Fruit fly (Drosophila melanogaster) whole organism, embryonic: ENCODE measurements around the gene Ir87a.
A peak's percentile ranks its signal among the peaks of the same experiment; 100 is the strongest.

Experiments
- Antp ChIP-seq: fragments of 200-800 bp; sonication (Bioruptor generic); optimal IDR thresholded peaks from 3 replicates; lab custom pipeline; 2016; ENCODE audit warnings: missing biosample characterization, missing genetic modification characterization
- Asciz ChIP-seq: fragments of 200-800 bp; sonication (Bioruptor generic); optimal IDR thresholded peaks from 2 replicates; lab custom pipeline; 2017; ENCODE audit warnings: missing biosample characterization, mild to moderate bottlenecking, missing genetic modification characterization, missing genetic modification reagents
- Atf-2 ChIP-seq: fragments of 200-800 bp; sonication (Bioruptor generic); optimal IDR thresholded peaks from 2 replicates; lab custom pipeline; 2016; ENCODE audit warnings: missing biosample characterization, missing genetic modification characterization
- Awh ChIP-seq: fragments of 200-800 bp; sonication (Bioruptor generic); IDR thresholded peaks from 2 replicates; pipeline ENCODE4, ENCODE4 v1.3.6; 2022; ENCODE audit warnings: missing biosample characterization, missing genetic modification characterization
- CG10431 ChIP-seq: fragments of 200-800 bp; sonication (Bioruptor generic); optimal IDR thresholded peaks from 3 replicates; lab custom pipeline; 2018; ENCODE audit warnings: missing biosample characterization, mild to moderate bottlenecking, missing genetic modification characterization
- CG10543 ChIP-seq: fragments of 200-800 bp; sonication (Bioruptor generic); optimal IDR thresholded peaks from 3 replicates; lab custom pipeline; 2017; ENCODE audit warnings: missing biosample characterization, mild to moderate bottlenecking, missing genetic modification characterization, moderate library complexity
- CG10565 ChIP-seq: fragments of 200-800 bp; sonication (Bioruptor generic); optimal IDR thresholded peaks from 3 replicates; lab custom pipeline; 2016; ENCODE audit warnings: missing biosample characterization, mild to moderate bottlenecking, missing genetic modification characterization
- CG10654 ChIP-seq: fragments of 200-800 bp; sonication (Bioruptor generic); optimal IDR thresholded peaks from 2 replicates; lab custom pipeline; 2016; ENCODE audit warnings: missing biosample characterization, missing genetic modification characterization
- CG11093 ChIP-seq: fragments of 200-800 bp; sonication (Bioruptor generic); IDR thresholded peaks from 3 replicates; pipeline ENCODE4 v1.3.6; 2022; ENCODE audit warnings: missing biosample characterization, missing genetic modification characterization
- CG12391 ChIP-seq: fragments of 200-800 bp; sonication (Bioruptor generic); optimal IDR thresholded peaks from 3 replicates; lab custom pipeline; 2018; ENCODE audit warnings: missing biosample characterization, mild to moderate bottlenecking, missing genetic modification characterization, moderate library complexity
- CG13296 ChIP-seq: fragments of 200-800 bp; sonication (Bioruptor generic); optimal IDR thresholded peaks from 3 replicates; lab custom pipeline; 2018; ENCODE audit warnings: missing biosample characterization, mild to moderate bottlenecking, missing genetic modification characterization
- CG14667 ChIP-seq: fragments of 200-800 bp; sonication (Bioruptor generic); IDR thresholded peaks from 2 replicates; pipeline ENCODE4 v1.3.6; 2022; ENCODE audit warnings: missing biosample characterization, missing genetic modification characterization
- CG16863 ChIP-seq: fragments of 200-800 bp; sonication (Bioruptor generic); optimal IDR thresholded peaks from 3 replicates; lab custom pipeline; 2016; ENCODE audit warnings: missing biosample characterization, missing genetic modification characterization
- CG17361 ChIP-seq: fragments of 200-800 bp; sonication (Bioruptor generic); IDR thresholded peaks from 3 replicates; pipeline ENCODE4 v1.3.6; 2022; ENCODE audit warnings: missing biosample characterization, missing genetic modification characterization
- CG2129 ChIP-seq: fragments of 200-800 bp; sonication (Bioruptor generic); IDR thresholded peaks from 2 replicates; pipeline ENCODE4 v1.3.6; 2022; ENCODE audit warnings: missing biosample characterization, missing genetic modification characterization; ENCODE audit not compliant: partially characterized antibody
- CG31388 ChIP-seq: fragments of 200-800 bp; sonication (Bioruptor generic); optimal IDR thresholded peaks from 2 replicates; lab custom pipeline; 2016; ENCODE audit warnings: missing biosample characterization, missing genetic modification characterization
- CG4328 ChIP-seq: fragments of 200-800 bp; sonication (Bioruptor generic); optimal IDR thresholded peaks from 3 replicates; lab custom pipeline; 2017; ENCODE audit warnings: missing biosample characterization, missing genetic modification reagents, missing genetic modification characterization
- CG8388 ChIP-seq: fragments of 200-800 bp; sonication (Bioruptor generic); optimal IDR thresholded peaks from 2 replicates; lab custom pipeline; 2019; ENCODE audit warnings: missing biosample characterization, mild to moderate bottlenecking, missing genetic modification characterization, moderate library complexity
- CHES-1-like ChIP-seq: fragments of 200-800 bp; sonication (Bioruptor generic); optimal IDR thresholded peaks from 2 replicates; lab custom pipeline; 2016; ENCODE audit warnings: missing biosample characterization, missing genetic modification characterization
- D19B ChIP-seq: fragments of 200-800 bp; sonication (Bioruptor generic); optimal IDR thresholded peaks from 2 replicates; lab custom pipeline; 2017; ENCODE audit warnings: missing biosample characterization, mild to moderate bottlenecking, missing genetic modification characterization
- Dref ChIP-seq: fragments of 200-800 bp; sonication (Bioruptor generic); IDR thresholded peaks from 2 replicates; pipeline ENCODE4 v1.3.6; 2022; ENCODE audit warnings: missing biosample characterization, missing genetic modification characterization
- Fer2 ChIP-seq: fragments of 200-800 bp; sonication (Bioruptor generic); optimal IDR thresholded peaks from 2 replicates; lab custom pipeline; 2018; ENCODE audit warnings: missing biosample characterization, mild to moderate bottlenecking, missing genetic modification characterization, moderate library complexity
- HLH4C ChIP-seq: fragments of 200-800 bp; sonication (Bioruptor generic); IDR thresholded peaks from 3 replicates; pipeline ENCODE4 v1.3.6; 2022; ENCODE audit warnings: missing biosample characterization, missing genetic modification characterization; ENCODE audit not compliant: partially characterized antibody
- Hr39 ChIP-seq: fragments of >200 bp; optimal IDR thresholded peaks from 2 replicates; lab custom pipeline; 2017
- Hr51 ChIP-seq, 2 experiments: fragments of 200-800 bp; sonication (Bioruptor generic); optimal IDR thresholded peaks; 2 replicates in 1 of 2; 3 replicates in 1 of 2; lab custom pipeline; 2016 to 2018; ENCODE audit warnings: missing biosample characterization in 2 of 2, missing genetic modification characterization in 2 of 2, mild to moderate bottlenecking in 1 of 2, moderate library complexity in 1 of 2
- Med ChIP-seq: fragments of 200-800 bp; sonication (Bioruptor generic); peaks from one replicate; lab custom pipeline; 2016; ENCODE audit warnings: missing biosample characterization, missing genetic modification characterization, mild to moderate bottlenecking, inconsistent platforms, moderate library complexity
- Meics ChIP-seq: fragments of 200-800 bp; sonication (Bioruptor generic); optimal IDR thresholded peaks from 2 replicates; lab custom pipeline; 2017; ENCODE audit warnings: missing biosample characterization, mild to moderate bottlenecking, missing genetic modification characterization
- Nf-YC ChIP-seq: fragments of 200-800 bp; optimal IDR thresholded peaks from 3 replicates; lab custom pipeline; 2019; ENCODE audit warnings: missing biosample characterization, mild to moderate bottlenecking, missing genetic modification characterization, moderate library complexity
- Pdp1 ChIP-seq, 2 experiments: fragments of 200-800 bp; sonication (Bioruptor generic); optimal IDR thresholded peaks; 3 replicates each; lab custom pipeline; 2016; ENCODE audit warnings: missing biosample characterization in 2 of 2, missing genetic modification characterization in 2 of 2, mild to moderate bottlenecking in 1 of 2, moderate library complexity in 1 of 2
- Poxn ChIP-seq: fragments of 200-800 bp; sonication (Bioruptor generic); IDR thresholded peaks from 2 replicates; pipeline ENCODE4 v1.3.6; 2022; ENCODE audit warnings: missing biosample characterization, missing genetic modification characterization
- Rfx ChIP-seq: fragments of 200-800 bp; sonication (Bioruptor generic); IDR thresholded peaks from 2 replicates; pipeline ENCODE4 v1.3.6; 2022; ENCODE audit warnings: missing biosample characterization, missing genetic modification characterization
- Side ChIP-seq: fragments of 200-800 bp; sonication (Bioruptor generic); optimal IDR thresholded peaks from 2 replicates; lab custom pipeline; 2016; ENCODE audit warnings: missing biosample characterization, missing genetic modification characterization
- Xrp1 ChIP-seq: fragments of 200-800 bp; sonication (Bioruptor generic); IDR thresholded peaks from 2 replicates; pipeline ENCODE4 v1.3.6; 2022; ENCODE audit warnings: missing biosample characterization, missing genetic modification characterization
- cad ChIP-seq: fragments of >200 bp; optimal IDR thresholded peaks from 2 replicates; lab custom pipeline; 2017; ENCODE audit warnings: missing biosample characterization, missing genetic modification characterization
- caup ChIP-seq: fragments of 200-800 bp; sonication (Bioruptor generic); optimal IDR thresholded peaks from 3 replicates; lab custom pipeline; 2017; ENCODE audit warnings: missing biosample characterization, mild to moderate bottlenecking, missing genetic modification characterization, moderate library complexity; ENCODE audit not compliant: severe bottlenecking
- chif ChIP-seq, 2 experiments: fragments of 200-800 bp; sonication (Bioruptor generic); optimal IDR thresholded peaks; 3 replicates each; lab custom pipeline; 2016; ENCODE audit warnings: missing biosample characterization in 2 of 2, missing genetic modification characterization in 2 of 2
- chm ChIP-seq: fragments of 200-800 bp; sonication (Bioruptor generic); IDR thresholded peaks from 2 replicates; pipeline ENCODE4 v1.3.6; 2022; ENCODE audit warnings: missing biosample characterization, missing genetic modification characterization
- crp ChIP-seq, 2 experiments: fragments of 200-800 bp; sonication (Bioruptor generic); optimal IDR thresholded peaks; 2 replicates in 1 of 2; 3 replicates in 1 of 2; lab custom pipeline; 2017; ENCODE audit warnings: missing biosample characterization in 2 of 2, missing genetic modification characterization in 2 of 2, mild to moderate bottlenecking in 1 of 2, moderate library complexity in 1 of 2
- cwo ChIP-seq: fragments of 200-800 bp; sonication (Bioruptor generic); optimal IDR thresholded peaks from 3 replicates; lab custom pipeline; 2017; ENCODE audit warnings: missing biosample characterization, missing genetic modification characterization, mild to moderate bottlenecking, moderate library complexity, missing genetic modification reagents
- dysf ChIP-seq: fragments of 200-800 bp; sonication (Bioruptor generic); IDR thresholded peaks from 3 replicates; pipeline ENCODE4 v1.3.6; 2022; ENCODE audit warnings: missing biosample characterization, missing genetic modification characterization
- en ChIP-seq: fragments of 200-800 bp; sonication (Bioruptor generic); optimal IDR thresholded peaks from 2 replicates; lab custom pipeline; 2016; ENCODE audit warnings: missing biosample characterization, missing genetic modification characterization
- gce ChIP-seq: fragments of 200-800 bp; sonication (Bioruptor generic); IDR thresholded peaks from 3 replicates; pipeline ENCODE4 v1.3.6; 2022; ENCODE audit warnings: missing biosample characterization, missing genetic modification characterization
- gfzf ChIP-seq: fragments of 200-800 bp; sonication (Bioruptor generic); optimal IDR thresholded peaks from 2 replicates; lab custom pipeline; 2016; ENCODE audit warnings: missing biosample characterization, mild to moderate bottlenecking, missing genetic modification characterization, moderate library complexity
- hbn ChIP-seq: fragments of 200-800 bp; sonication (Bioruptor generic); IDR thresholded peaks from 2 replicates; pipeline ENCODE4 v1.3.6; 2022; ENCODE audit warnings: missing biosample characterization, missing genetic modification characterization; ENCODE audit not compliant: partially characterized antibody
- jigr1 ChIP-seq: fragments of 200-800 bp; sonication (Bioruptor generic); IDR thresholded peaks from 3 replicates; pipeline ENCODE4 v1.3.6; 2022; ENCODE audit warnings: missing biosample characterization, missing genetic modification characterization
- mld ChIP-seq: fragments of 200-800 bp; sonication (Bioruptor generic); IDR thresholded peaks from 3 replicates; pipeline ENCODE4 v1.3.6; 2022; ENCODE audit warnings: missing biosample characterization, missing genetic modification characterization; ENCODE audit not compliant: partially characterized antibody
- nerfin-2 ChIP-seq: fragments of 200-800 bp; sonication (Bioruptor generic); IDR thresholded peaks from 2 replicates; pipeline ENCODE4 v1.3.6; 2022; ENCODE audit warnings: missing biosample characterization, missing genetic modification characterization; ENCODE audit not compliant: partially characterized antibody
- pb ChIP-seq: fragments of 200-800 bp; sonication (Bioruptor generic); optimal IDR thresholded peaks from 3 replicates; lab custom pipeline; 2016; ENCODE audit warnings: missing biosample characterization, missing genetic modification characterization
- pita ChIP-seq: fragments of 200-800 bp; sonication (Bioruptor generic); optimal IDR thresholded peaks from 2 replicates; lab custom pipeline; 2017; ENCODE audit warnings: missing biosample characterization, mild to moderate bottlenecking, missing genetic modification characterization
- sc ChIP-seq, 3 experiments: fragments of >200 bp in 2 of 3; fragments of 200-800 bp in 1 of 3; sonication (Bioruptor generic) in 1 of 3; optimal IDR thresholded peaks; 2 replicates in 2 of 3; 3 replicates in 1 of 3; lab custom pipeline; 2017; ENCODE audit warnings: mild to moderate bottlenecking in 1 of 3, missing biosample characterization in 1 of 3, missing genetic modification characterization in 1 of 3, missing genetic modification reagents in 1 of 3

Ir87a gene

DNA sequence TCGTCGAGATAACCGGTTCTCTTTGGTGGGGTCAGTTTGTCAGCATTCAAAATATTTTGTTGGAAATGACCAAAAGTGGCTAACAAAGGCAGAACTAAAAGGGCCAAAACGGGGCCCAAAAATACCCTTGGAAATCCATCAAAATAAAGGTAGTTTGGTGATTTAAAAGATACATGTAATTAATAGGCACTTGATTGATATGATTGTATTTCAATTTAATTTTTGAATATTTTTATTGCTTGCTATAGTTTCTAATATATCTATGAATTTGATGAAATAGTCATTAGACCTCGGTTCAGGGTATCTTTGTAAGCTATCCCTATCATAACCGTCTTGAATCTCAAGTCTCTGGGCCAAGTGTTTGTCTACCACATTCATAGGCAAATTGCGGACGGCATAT is 33.9 kb downstream of the Ir87a start (continued):
- TF ChIP-seq pita (GFP tag; lab: Kevin White, UChicago) = no peak
- TF ChIP-seq CG13296 (GFP tag; lab: Kevin White, UChicago) = peak; percentile 49
- TF ChIP-seq CG10654 (GFP tag; lab: Kevin White, UChicago) = peak; percentile 31
- no peak for TF ChIP-seq gce (GFP tag; lab: Robert Waterston, UW)
- no peak for TF ChIP-seq CG4328 (GFP tag; lab: Kevin White, UChicago)
- TF ChIP-seq crp (GFP tag; optimal IDR thresholded peaks at IDR 0.05; lab: Kevin White, UChicago) = no peak
- 0 out of 3 replicates have a peak, but pooled peaks have one; percentile 24 for TF ChIP-seq CG11093 (GFP tag; lab: Robert Waterston, UW)
- peak in 1 of 2 experiments; percentile 67 for TF ChIP-seq Hr51 (GFP tag; optimal IDR thresholded peaks at IDR 0.05; lab: Kevin White, UChicago)
- peak; percentile 71 for TF ChIP-seq caup (GFP tag; lab: Kevin White, UChicago)
- TF ChIP-seq Pdp1 (GFP tag; optimal IDR thresholded peaks at IDR 0.05; lab: Kevin White, UChicago) = peak; percentile 62 to 67
- peak; percentile 11 for TF ChIP-seq en (GFP tag; lab: Kevin White, UChicago)
- peak; percentile 73 for TF ChIP-seq Xrp1 (GFP tag; lab: Robert Waterston, UW)
- TF ChIP-seq Dref (GFP tag; lab: Robert Waterston, UW) = no peak
- TF ChIP-seq CG14667 = peak; percentile 59
- TF ChIP-seq Atf-2 (GFP tag; lab: Kevin White, UChicago) = peak; percentile 39
- TF ChIP-seq nerfin-2 = no peak
- no peak for TF ChIP-seq pb (GFP tag; lab: Kevin White, UChicago)
- peak; percentile 58; the same call in 1 of the 2 replicates for TF ChIP-seq chm (GFP tag; lab: Robert Waterston, UW)
- TF ChIP-seq Meics = peak; percentile 81
- TF ChIP-seq Antp (GFP tag; lab: Kevin White, UChicago) = no peak
- TF ChIP-seq Med (GFP tag; lab: Kevin White, UChicago) = peak; percentile 92
- TF ChIP-seq Awh = peak; percentile 59
- peak; percentile 30 for TF ChIP-seq Asciz (GFP tag; lab: Kevin White, UChicago)
- no peak for TF ChIP-seq Hr39 (lab: Kevin White, UChicago)
- TF ChIP-seq sc (optimal IDR thresholded peaks at IDR 0.05; lab: Kevin White, UChicago) = no peak
- TF ChIP-seq sc (GFP tag; optimal IDR thresholded peaks at IDR 0.05; lab: Kevin White, UChicago) = no peak
- TF ChIP-seq CG8388 (GFP tag; lab: Kevin White, UChicago) = peak; percentile 61
- TF ChIP-seq CHES-1-like = peak; percentile 36
- no peak for TF ChIP-seq CG10431 (GFP tag; lab: Kevin White, UChicago)
- peak; percentile 88 for TF ChIP-seq Rfx (GFP tag; lab: Robert Waterston, UW)
- TF ChIP-seq CG10543 (GFP tag; lab: Kevin White, UChicago) = peak; percentile 13
- peak; percentile 17 for TF ChIP-seq CG31388
- no peak for TF ChIP-seq gfzf (GFP tag; lab: Kevin White, UChicago)
- peak; percentile 41 for TF ChIP-seq Side
- no peak for TF ChIP-seq HLH4C (GFP tag; lab: Robert Waterston, UW)
- TF ChIP-seq CG16863 (GFP tag; lab: Kevin White, UChicago) = peak; percentile 46
- no peak for TF ChIP-seq Nf-YC
- no peak for TF ChIP-seq cad (GFP tag; lab: Kevin White, UChicago)
- 0 out of 3 replicates have a peak, but pooled peaks have one; percentile 22 for TF ChIP-seq jigr1 (GFP tag; lab: Robert Waterston, UW)
- TF ChIP-seq D19B = peak; percentile 77
- TF ChIP-seq CG2129 (GFP tag; lab: Robert Waterston, UW) = no peak
- no peak for TF ChIP-seq hbn
- TF ChIP-seq CG10565 (GFP tag; lab: Kevin White, UChicago) = no peak
- no peak for TF ChIP-seq Fer2 (tag; lab: Kevin White, UChicago)
- TF ChIP-seq CG17361 (GFP tag; lab: Robert Waterston, UW) = peak; percentile 67
- TF ChIP-seq CG12391 (tag; lab: Kevin White, UChicago) = no peak
- peak in 1 of 2 experiments; percentile 48 for TF ChIP-seq chif (GFP tag; optimal IDR thresholded peaks at IDR 0.05; lab: Kevin White, UChicago)
- peak; percentile 67 for TF ChIP-seq cwo (GFP tag; lab: Kevin White, UChicago)
- peak; percentile 87 for TF ChIP-seq dysf (GFP tag; lab: Robert Waterston, UW)
- no peak for TF ChIP-seq mld (GFP tag; lab: Robert Waterston, UW)
- no peak for TF ChIP-seq Poxn (GFP tag; lab: Robert Waterston, UW)
